Fruit fly (Drosophila melanogaster) whole organism: ENCODE data around the gene Trm7-34.

Source experiments
- CG8478 ChIP-seq: fragments of >200 bp; optimal IDR thresholded peaks from 2 replicates; lab custom pipeline; 2018; ENCODE audit warnings: inconsistent platforms
- Dll ChIP-seq: fragments of >200 bp; optimal IDR thresholded peaks from 2 replicates; lab custom pipeline; 2017
- EcR ChIP-seq, 2 experiments: fragments of >200 bp; optimal IDR thresholded peaks; 2 replicates each; lab custom pipeline; 2017; ENCODE audit warnings: missing biosample characterization in 2 of 2, missing genetic modification characterization in 2 of 2, missing genetic modification reagents in 2 of 2
- pan ChIP-seq: fragments of >200 bp; optimal IDR thresholded peaks from 2 replicates; lab custom pipeline; 2017
- psq ChIP-seq: fragments of >200 bp; optimal IDR thresholded peaks from 2 replicates; lab custom pipeline; 2017
- usp ChIP-seq: fragments of >200 bp; optimal IDR thresholded peaks from 2 replicates; lab custom pipeline; 2017; ENCODE audit warnings: missing biosample characterization, missing genetic modification characterization, mixed read lengths

The Trm7-34 gene

dm6 chr3R:21107907-21108591 lies 25.6 kb downstream of the Trm7-34 start, which contains the start of the genes Sec15 and rtet:
Gene Sec15 (minus strand): TSS chr3R:21107972.
Gene rtet (plus strand): TSS chr3R:21108446.
- TF ChIP-seq CG8478 (lab: Kevin White, UChicago) (no peak), Dll (lab: Kevin White, UChicago) (no peak), EcR (GFP tag; optimal IDR thresholded peaks at IDR 0.05; lab: Kevin White, UChicago) (no peak), pan (lab: Kevin White, UChicago) (no peak), usp (no peak), psq (lab: Kevin White, UChicago) (no peak)

- no peak for TF ChIP-seq psq (lab: Kevin White, UChicago)
- no peak for TF ChIP-seq usp
- no peak for TF ChIP-seq Dll (lab: Kevin White, UChicago)
- no peak for TF ChIP-seq pan (lab: Kevin White, UChicago)
- TF ChIP-seq EcR (GFP tag; optimal IDR thresholded peaks at IDR 0.05; lab: Kevin White, UChicago), result no peak
- no peak for TF ChIP-seq CG8478 (lab: Kevin White, UChicago)
Observed at dm6 chr3R:21102477-21102876, 31.2 kb downstream of the Trm7-34 start.

dm6 chr3R:21101453-21102214 lies 32.0 kb downstream of the Trm7-34 start, which contains the start of the genes CG7044 and Tbc1d22:
Gene CG7044 (minus strand): TSS chr3R:21101718.
Gene Tbc1d22 (plus strand): TSS chr3R:21102199.
- TF ChIP-seq psq (lab: Kevin White, UChicago) (no peak), usp (no peak), EcR (GFP tag; optimal IDR thresholded peaks at IDR 0.05; lab: Kevin White, UChicago) (no peak), pan (lab: Kevin White, UChicago) (peak; percentile 89), CG8478 (lab: Kevin White, UChicago) (no peak)

- TF ChIP-seq usp (no peak), pan (lab: Kevin White, UChicago) (no peak), psq (lab: Kevin White, UChicago) (no peak), EcR (GFP tag; optimal IDR thresholded peaks at IDR 0.05; lab: Kevin White, UChicago) (no peak), Dll (lab: Kevin White, UChicago) (no peak), CG8478 (lab: Kevin White, UChicago) (no peak)
Observed at dm6 chr3R:21097631-21098117, 36.0 kb downstream of the Trm7-34 start, which contains the start of gene RhoGAP93B. Gene RhoGAP93B (minus strand): TSS chr3R:21097827.

- TF ChIP-seq pan (lab: Kevin White, UChicago) (no peak), CG8478 (lab: Kevin White, UChicago) (no peak), Dll (lab: Kevin White, UChicago) (no peak), EcR (GFP tag; optimal IDR thresholded peaks at IDR 0.05; lab: Kevin White, UChicago) (no peak), psq (lab: Kevin White, UChicago) (no peak), usp (no peak)
Observed at dm6 chr3R:21097160-21097559, 36.5 kb downstream of the Trm7-34 start.

- TF ChIP-seq usp, result no peak
- no peak for TF ChIP-seq Dll (lab: Kevin White, UChicago)
- no peak for TF ChIP-seq CG8478 (lab: Kevin White, UChicago)
- no peak for TF ChIP-seq pan (lab: Kevin White, UChicago)
- no peak for TF ChIP-seq EcR (GFP tag; optimal IDR thresholded peaks at IDR 0.05; lab: Kevin White, UChicago)
- TF ChIP-seq psq (lab: Kevin White, UChicago), result no peak
Observed at dm6 chr3R:21096532-21097143, 37.0 kb downstream of the Trm7-34 start.

- TF ChIP-seq usp (no peak), psq (lab: Kevin White, UChicago) (no peak), CG8478 (lab: Kevin White, UChicago) (no peak), pan (lab: Kevin White, UChicago) (no peak), EcR (GFP tag; optimal IDR thresholded peaks at IDR 0.05; lab: Kevin White, UChicago) (no peak), Dll (lab: Kevin White, UChicago) (no peak)
Observed at dm6 chr3R:21094292-21094691, 39.4 kb downstream of the Trm7-34 start.

- TF ChIP-seq pan (lab: Kevin White, UChicago) (no peak), psq (lab: Kevin White, UChicago) (no peak), EcR (GFP tag; optimal IDR thresholded peaks at IDR 0.05; lab: Kevin White, UChicago) (no peak), CG8478 (lab: Kevin White, UChicago) (no peak), Dll (lab: Kevin White, UChicago) (no peak), usp (no peak)
Observed at dm6 chr3R:21092829-21093228, 40.9 kb downstream of the Trm7-34 start.

- TF ChIP-seq EcR (GFP tag; optimal IDR thresholded peaks at IDR 0.05; lab: Kevin White, UChicago) (no peak), CG8478 (lab: Kevin White, UChicago) (no peak), pan (lab: Kevin White, UChicago) (no peak), usp (no peak), Dll (lab: Kevin White, UChicago) (no peak), psq (lab: Kevin White, UChicago) (no peak)
Observed at dm6 chr3R:21092036-21092435, 41.6 kb downstream of the Trm7-34 start.

- no peak for TF ChIP-seq EcR (GFP tag; optimal IDR thresholded peaks at IDR 0.05; lab: Kevin White, UChicago)
- no peak for TF ChIP-seq usp
- no peak for TF ChIP-seq CG8478 (lab: Kevin White, UChicago)
- TF ChIP-seq pan (lab: Kevin White, UChicago), result no peak
- TF ChIP-seq psq (lab: Kevin White, UChicago), result no peak
- no peak for TF ChIP-seq Dll (lab: Kevin White, UChicago)
Observed at dm6 chr3R:21091500-21091899, 42.2 kb downstream of the Trm7-34 start.
